Worm (Caenorhabditis elegans) whole organism, late embryonic: ENCODE measurements around the gene C03B1.6.

Source experiments
- ceh-18 ChIP-seq: sonication (generic microtip); optimal IDR thresholded peaks from 2 replicates; lab custom pipeline; 2016; ENCODE audit warnings: missing genetic modification characterization, missing compliant biosample characterization
- ceh-30 ChIP-seq: fragments of 150-350 bp; optimal IDR thresholded peaks from 2 replicates; lab custom pipeline; 2014; ENCODE audit warnings: missing biosample characterization, missing genetic modification characterization
- ceh-9 ChIP-seq: sonication (generic microtip); optimal IDR thresholded peaks from 2 replicates; lab custom pipeline; 2016; ENCODE audit warnings: mild to moderate bottlenecking, missing genetic modification characterization, inconsistent platforms, missing compliant biosample characterization
- hlh-8 ChIP-seq: sonication (generic microtip); optimal IDR thresholded peaks from 2 replicates; lab custom pipeline; 2016; ENCODE audit warnings: missing genotype, missing genetic modification characterization, missing compliant biosample characterization
- pha-4 ChIP-seq: fragments of 150-350 bp; optimal IDR thresholded peaks from 2 replicates; lab custom pipeline; 2018; ENCODE audit warnings: missing biosample characterization, missing genetic modification reagents, missing genetic modification characterization

DNA sequence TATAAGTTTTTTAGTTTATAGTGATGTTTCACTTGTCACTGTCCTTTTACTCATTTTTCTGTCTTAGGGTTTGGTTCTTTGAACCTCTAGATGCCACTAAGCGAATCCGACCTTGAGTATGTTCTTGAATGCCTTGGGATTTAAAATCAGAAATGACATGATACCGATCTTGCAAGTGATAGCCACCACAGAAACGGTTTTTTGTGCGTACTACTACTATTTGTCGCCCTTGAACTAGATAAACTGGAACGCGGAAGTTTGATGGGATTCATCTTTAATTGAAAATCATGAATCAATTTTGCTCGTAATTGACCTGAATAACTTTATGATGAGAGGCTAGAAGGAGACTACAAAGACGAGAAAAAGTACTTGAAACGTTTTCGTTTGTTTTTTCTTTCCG is 31.3 kb upstream of the C03B1.6 start:
- no peak for TF ChIP-seq hlh-8 (tag; lab: Kevin White, UChicago)
- no peak for TF ChIP-seq ceh-30 (tag; lab: Kevin White, UChicago)
- no peak for TF ChIP-seq pha-4 (tag; lab: Kevin White, UChicago)
- TF ChIP-seq ceh-9 (tag; lab: Kevin White, UChicago), result no peak
- TF ChIP-seq ceh-18 (tag; lab: Kevin White, UChicago), result no peak
